Worm (Caenorhabditis elegans) whole organism, L1 larva: ENCODE data around the gene D1054.8.

Experiments
- C16A3.4 ChIP-seq: fragments of 150-350 bp; optimal IDR thresholded peaks from 2 replicates; lab custom pipeline; 2014; ENCODE audit warnings: missing biosample characterization, missing genetic modification characterization
- F16B12.6 ChIP-seq: fragments of 150-350 bp; optimal IDR thresholded peaks from 2 replicates; lab custom pipeline; 2014; ENCODE audit warnings: missing biosample characterization, missing genetic modification characterization
- Y116A8C.19 ChIP-seq: sonication (generic microtip); optimal IDR thresholded peaks from 2 replicates; lab custom pipeline; 2016; ENCODE audit warnings: missing compliant biosample characterization, missing genetic modification characterization, borderline replicate concordance
- aha-1 ChIP-seq: fragments of 150-350 bp; optimal IDR thresholded peaks from 2 replicates; lab custom pipeline; 2014; ENCODE audit warnings: missing biosample characterization, missing genetic modification characterization
- alr-1 ChIP-seq: fragments of 200-800 bp; sonication (Bioruptor generic); optimal IDR thresholded peaks from 2 replicates; lab custom pipeline; 2018; ENCODE audit warnings: borderline replicate concordance, mild to moderate bottlenecking, missing genetic modification characterization, missing compliant biosample characterization
- blmp-1 ChIP-seq: fragments of 150-350 bp; optimal IDR thresholded peaks from 2 replicates; lab custom pipeline; 2014; ENCODE audit warnings: missing biosample characterization, missing genetic modification characterization
- ceh-8 ChIP-seq: fragments of 200-800 bp; sonication (Bioruptor generic); optimal IDR thresholded peaks from 2 replicates; lab custom pipeline; 2018; ENCODE audit warnings: mild to moderate bottlenecking, missing genetic modification characterization, moderate library complexity, missing compliant biosample characterization
- ceh-90 ChIP-seq: sonication (generic microtip); optimal IDR thresholded peaks from 2 replicates; lab custom pipeline; 2016; ENCODE audit warnings: missing genetic modification characterization, missing compliant biosample characterization
- dpl-1 ChIP-seq, 3 experiments: fragments of 150-350 bp in 2 of 3; sonication (generic microtip) in 1 of 3; optimal IDR thresholded peaks; 2 replicates each; lab custom pipeline; 2014 to 2017; ENCODE audit warnings: missing biosample characterization in 3 of 3, missing genetic modification characterization in 3 of 3, missing genetic modification reagents in 3 of 3
- egl-13 ChIP-seq: sonication (generic microtip); optimal IDR thresholded peaks from 2 replicates; lab custom pipeline; 2016; ENCODE audit warnings: missing genotype, missing genetic modification reagents, missing genetic modification characterization, missing compliant biosample characterization
- egl-27 ChIP-seq, 2 experiments: fragments of 150-350 bp in 1 of 2; sonication (generic microtip); optimal IDR thresholded peaks; 3 replicates each; lab custom pipeline; 2017 to 2018; ENCODE audit warnings: missing biosample characterization in 2 of 2, missing genetic modification characterization in 2 of 2, missing genetic modification reagents in 2 of 2
- elt-2 ChIP-seq: sonication (generic microtip); optimal IDR thresholded peaks from 2 replicates; lab custom pipeline; 2016; ENCODE audit warnings: missing genetic modification characterization, mild to moderate bottlenecking, inconsistent platforms, missing compliant biosample characterization, missing genetic modification reagents
- fkh-10 ChIP-seq: sonication (generic microtip); optimal IDR thresholded peaks from 2 replicates; lab custom pipeline; 2017; ENCODE audit warnings: missing biosample characterization, missing genetic modification reagents, missing genetic modification characterization
- fkh-4 ChIP-seq: sonication (generic microtip); optimal IDR thresholded peaks from 2 replicates; lab custom pipeline; 2016; ENCODE audit warnings: missing compliant biosample characterization, missing genetic modification characterization, borderline replicate concordance
- fkh-8 ChIP-seq: sonication (generic microtip); optimal IDR thresholded peaks from 2 replicates; lab custom pipeline; 2016; ENCODE audit warnings: mild to moderate bottlenecking, missing genetic modification characterization, missing compliant biosample characterization
- grh-1 ChIP-seq: fragments of 200-800 bp; sonication (Bioruptor generic); IDR thresholded peaks from 2 replicates; pipeline ENCODE4 v1.3.6; 2022; ENCODE audit warnings: missing genetic modification reagents, missing genetic modification characterization, missing compliant biosample characterization
- hlh-17 ChIP-seq: fragments of 200-800 bp; sonication (Bioruptor generic); optimal IDR thresholded peaks from 2 replicates; lab custom pipeline; 2018; ENCODE audit warnings: missing genetic modification characterization, mild to moderate bottlenecking, missing compliant biosample characterization, moderate library complexity, borderline replicate concordance
- lin-13 ChIP-seq: fragments of 150-350 bp; optimal IDR thresholded peaks from 2 replicates; lab custom pipeline; 2014; ENCODE audit warnings: missing biosample characterization, missing genetic modification reagents, missing genetic modification characterization
- lin-35 ChIP-seq, 2 experiments: fragments of 150-350 bp; optimal IDR thresholded peaks; 2 replicates each; lab custom pipeline; 2014; ENCODE audit warnings: missing biosample characterization in 2 of 2, missing genetic modification characterization in 2 of 2, missing genetic modification reagents in 2 of 2
- lin-39 ChIP-seq: fragments of 150-350 bp; optimal IDR thresholded peaks from 2 replicates; lab custom pipeline; 2014; ENCODE audit warnings: missing biosample characterization, missing genetic modification reagents, missing genetic modification characterization
- lir-3 ChIP-seq: sonication (generic microtip); optimal IDR thresholded peaks from 2 replicates; lab custom pipeline; 2016; ENCODE audit warnings: mild to moderate bottlenecking, missing genetic modification characterization, moderate library complexity, missing compliant biosample characterization; ENCODE audit not compliant: poor library complexity
- mdl-1 ChIP-seq, 2 experiments: fragments of 150-350 bp; optimal IDR thresholded peaks; 2 replicates each; lab custom pipeline; 2014 to 2017; ENCODE audit warnings: missing biosample characterization in 2 of 2, missing genetic modification characterization in 2 of 2, inconsistent platforms in 1 of 2
- mef-2 ChIP-seq: fragments of 150-350 bp; optimal IDR thresholded peaks from 2 replicates; lab custom pipeline; 2014; ENCODE audit warnings: missing biosample characterization, missing genetic modification characterization
- nhr-12 ChIP-seq: sonication (generic microtip); optimal IDR thresholded peaks from 2 replicates; lab custom pipeline; 2017; ENCODE audit warnings: missing biosample characterization, missing genetic modification characterization
- nhr-20 ChIP-seq: sonication (generic microtip); optimal IDR thresholded peaks from 2 replicates; lab custom pipeline; 2016; ENCODE audit warnings: mild to moderate bottlenecking, missing genetic modification characterization, missing compliant biosample characterization
- nhr-237 ChIP-seq: fragments of 150-350 bp; optimal IDR thresholded peaks from 2 replicates; lab custom pipeline; 2014; ENCODE audit warnings: missing biosample characterization, missing genetic modification characterization
- nhr-28 ChIP-seq: fragments of 150-350 bp; optimal IDR thresholded peaks from 2 replicates; lab custom pipeline; 2014; ENCODE audit warnings: missing biosample characterization, missing genetic modification characterization
- nhr-71 ChIP-seq: sonication (generic microtip); optimal IDR thresholded peaks from 2 replicates; lab custom pipeline; 2016; ENCODE audit warnings: mild to moderate bottlenecking, missing genetic modification characterization, moderate library complexity, missing compliant biosample characterization
- nhr-76 ChIP-seq: sonication (generic microtip); optimal IDR thresholded peaks from 2 replicates; lab custom pipeline; 2017; ENCODE audit warnings: missing biosample characterization, missing genetic modification characterization
- nhr-85 ChIP-seq: sonication (generic microtip); peaks from one replicate; lab custom pipeline; 2016; ENCODE audit warnings: missing genetic modification characterization, inconsistent platforms, missing compliant biosample characterization
- nhr-90 ChIP-seq: sonication (generic microtip); optimal IDR thresholded peaks from 2 replicates; lab custom pipeline; 2016; ENCODE audit warnings: mild to moderate bottlenecking, missing genetic modification characterization, missing compliant biosample characterization; ENCODE audit not compliant: poor library complexity
- pax-3 ChIP-seq: fragments of 200-800 bp; sonication (Bioruptor generic); optimal IDR thresholded peaks from 2 replicates; lab custom pipeline; 2018; ENCODE audit warnings: mild to moderate bottlenecking, missing genetic modification characterization, moderate library complexity, missing compliant biosample characterization
- pqm-1 ChIP-seq: sonication (generic microtip); optimal IDR thresholded peaks from 3 replicates; lab custom pipeline; 2017; ENCODE audit warnings: missing biosample characterization, missing genetic modification characterization
- rnt-1 ChIP-seq: sonication (generic microtip); optimal IDR thresholded peaks from 2 replicates; lab custom pipeline; 2016; ENCODE audit warnings: mild to moderate bottlenecking, missing genetic modification characterization, moderate library complexity, missing compliant biosample characterization
- snpc-4 ChIP-seq: fragments of 150-350 bp; optimal IDR thresholded peaks from 2 replicates; lab custom pipeline; 2014; ENCODE audit warnings: missing biosample characterization, missing genetic modification characterization
- snu-23 ChIP-seq: sonication (generic microtip); optimal IDR thresholded peaks from 2 replicates; lab custom pipeline; 2016; ENCODE audit warnings: missing genetic modification characterization, missing compliant biosample characterization
- sptf-1 ChIP-seq: fragments of 150-350 bp; optimal IDR thresholded peaks from 2 replicates; lab custom pipeline; 2014; ENCODE audit warnings: missing biosample characterization, missing genetic modification characterization
- sup-37 ChIP-seq: fragments of 200-800 bp; sonication (Bioruptor generic); optimal IDR thresholded peaks from 2 replicates; lab custom pipeline; 2018; ENCODE audit warnings: mild to moderate bottlenecking, missing genetic modification characterization, missing compliant biosample characterization
- swsn-7 ChIP-seq: sonication (generic microtip); optimal IDR thresholded peaks from 2 replicates; lab custom pipeline; 2016; ENCODE audit warnings: missing genetic modification characterization, missing compliant biosample characterization
- tlp-1 ChIP-seq: fragments of 150-350 bp; optimal IDR thresholded peaks from 2 replicates; lab custom pipeline; 2014; ENCODE audit warnings: missing biosample characterization, missing genetic modification characterization
- unc-130 ChIP-seq: fragments of 150-350 bp; optimal IDR thresholded peaks from 2 replicates; lab custom pipeline; 2017; ENCODE audit warnings: missing biosample characterization, missing genetic modification characterization, inconsistent platforms
- unc-86 ChIP-seq: sonication (generic microtip); optimal IDR thresholded peaks from 2 replicates; lab custom pipeline; 2016; ENCODE audit warnings: missing genetic modification characterization, missing compliant biosample characterization
- xbp-1 ChIP-seq: sonication (generic microtip); optimal IDR thresholded peaks from 2 replicates; lab custom pipeline; 2016; ENCODE audit warnings: missing genetic modification characterization, missing compliant biosample characterization
- zag-1 ChIP-seq: fragments of 150-350 bp; optimal IDR thresholded peaks from 2 replicates; lab custom pipeline; 2014; ENCODE audit warnings: missing biosample characterization, missing genetic modification characterization
- ztf-11 ChIP-seq, 2 experiments: sonication (generic microtip); optimal IDR thresholded peaks; 2 replicates each; lab custom pipeline; 2016 to 2017; ENCODE audit warnings: missing genetic modification characterization in 2 of 2, missing biosample characterization in 1 of 2, missing compliant biosample characterization in 1 of 2

The D1054.8 gene

ce11 chrV:10802060-10802459 lies 17.9 kb downstream of the D1054.8 start:
- TF ChIP-seq snu-23 (GFP tag; lab: Kevin White, UChicago) = no peak
- peak; percentile 47 for TF ChIP-seq nhr-71
- TF ChIP-seq lin-35 (GFP tag; optimal IDR thresholded peaks at IDR 0.05; lab: Kevin White, UChicago) = peak in 1 of 2 experiments; percentile 12
- TF ChIP-seq pqm-1 (tag; lab: Kevin White, UChicago) = peak; percentile 76
- peak; percentile 41 for TF ChIP-seq nhr-90 (tag; lab: Kevin White, UChicago)
- TF ChIP-seq nhr-20 = peak; percentile 10
- no peak for TF ChIP-seq swsn-7 (tag; lab: Kevin White, UChicago)
- peak; percentile 98 for TF ChIP-seq elt-2 (tag; lab: Kevin White, UChicago)

- TF ChIP-seq rnt-1 (tag; lab: Kevin White, UChicago) (no peak), lin-35 (GFP tag; optimal IDR thresholded peaks at IDR 0.05; lab: Kevin White, UChicago) (no peak), zag-1 (tag; lab: Kevin White, UChicago) (no peak), fkh-8 (tag; lab: Kevin White, UChicago) (no peak), snu-23 (GFP tag; lab: Kevin White, UChicago) (no peak), ceh-90 (no peak), nhr-85 (tag; lab: Kevin White, UChicago) (no peak), F16B12.6 (tag; lab: Kevin White, UChicago) (no peak), lin-13 (GFP tag; lab: Kevin White, UChicago) (no peak), tlp-1 (tag; lab: Kevin White, UChicago) (no peak), egl-27 (tag; optimal IDR thresholded peaks at IDR 0.05; lab: Kevin White, UChicago) (no peak), blmp-1 (tag; lab: Kevin White, UChicago) (no peak), unc-86 (tag; lab: Kevin White, UChicago) (no peak), C16A3.4 (tag; lab: Kevin White, UChicago) (no peak), mef-2 (no peak), ztf-11 (tag; optimal IDR thresholded peaks at IDR 0.05; lab: Kevin White, UChicago) (no peak)
Measured at ce11 chrV:10804374-10804773, 20.3 kb downstream of the D1054.8 start, which contains the start of gene secs-1. secs-1 (minus strand) TSS chrV:10804474.

- TF ChIP-seq sptf-1 (tag; lab: Kevin White, UChicago) = no peak
- TF ChIP-seq, all 84 proteins: peak for 0
Measured at ce11 chrV:10805934-10806333, 21.8 kb downstream of the D1054.8 start, which contains the start of gene prp-38. prp-38 (minus strand) TSS chrV:10806034.

ce11 chrV:10807862-10808327 lies 23.8 kb downstream of the D1054.8 start, which contains the start of gene plrg-1:
plrg-1 (minus strand) TSS chrV:10807912.
- TF ChIP-seq xbp-1 (tag; lab: Kevin White, UChicago) (peak; percentile 86), egl-13 (peak; percentile 77), ztf-11 (tag; optimal IDR thresholded peaks at IDR 0.05; lab: Kevin White, UChicago) (peak in 1 of 2 experiments; percentile 77), egl-27 (tag; optimal IDR thresholded peaks at IDR 0.05; lab: Kevin White, UChicago) (peak in 1 of 2 experiments; percentile 48), mdl-1 (tag; optimal IDR thresholded peaks at IDR 0.05; lab: Kevin White, UChicago) (peak in 1 of 2 experiments; percentile 78), fkh-8 (tag; lab: Kevin White, UChicago) (peak; percentile 72), alr-1 (tag; lab: Kevin White, UChicago) (no peak), ceh-8 (GFP tag; lab: Kevin White, UChicago) (peak; percentile 83), nhr-12 (no peak), nhr-76 (tag; lab: Kevin White, UChicago) (no peak), nhr-28 (tag; lab: Kevin White, UChicago) (no peak), sup-37 (GFP tag; lab: Kevin White, UChicago) (peak; percentile 69), Y116A8C.19 (tag; lab: Kevin White, UChicago) (no peak), hlh-17 (GFP tag; lab: Kevin White, UChicago) (no peak), aha-1 (tag; lab: Kevin White, UChicago) (peak; percentile 25), lir-3 (tag; lab: Kevin White, UChicago) (peak; percentile 83), pax-3 (tag; lab: Kevin White, UChicago) (peak; percentile 74), fkh-10 (GFP tag; lab: Kevin White, UChicago) (peak; percentile 41), nhr-237 (peak; percentile 57), fkh-4 (tag; lab: Kevin White, UChicago) (peak; percentile 45), nhr-85 (tag; lab: Kevin White, UChicago) (peak; percentile 92), lin-39 (tag; lab: Kevin White, UChicago) (peak; percentile 80), unc-130 (tag; lab: Kevin White, UChicago) (peak; percentile 97), lin-35 (GFP tag; optimal IDR thresholded peaks at IDR 0.05; lab: Kevin White, UChicago) (peak; percentile 76 to 86), grh-1 (GFP tag; lab: Robert Waterston, UW) (peak; percentile 75), snpc-4 (peak; percentile 90), dpl-1 (GFP tag; optimal IDR thresholded peaks at IDR 0.05; lab: Kevin White, UChicago) (peak; percentile 73 to 82 (median 81)), rnt-1 (tag; lab: Kevin White, UChicago) (peak; percentile 96), zag-1 (tag; lab: Kevin White, UChicago) (no peak), C16A3.4 (tag; lab: Kevin White, UChicago) (peak; percentile 87)
